Worm (Caenorhabditis elegans): Measurements from ENCODE around the gene T04F3.4.

- TF ChIP-seq nhr-237 (tag; optimal IDR thresholded peaks at IDR 0.05) (no peak), jun-1 (tag; optimal IDR thresholded peaks at IDR 0.05) (no peak), ama-1 (optimal IDR thresholded peaks at IDR 0.05) (no peak), nhr-77 (tag; optimal IDR thresholded peaks at IDR 0.05) (no peak), nhr-11 (tag; optimal IDR thresholded peaks at IDR 0.05) (no peak), nhr-28 (tag; optimal IDR thresholded peaks at IDR 0.05) (peak; percentile 15), aly-2 (tag; optimal IDR thresholded peaks at IDR 0.05) (no peak)
Observed at ce11 chrV:11779810-11780209, 17.0 kb upstream of the T04F3.4 start.

All from whole organism, L4 larva.